Worm (Caenorhabditis elegans): Measurements from ENCODE around the gene clec-3.

Gene clec-3

DNA sequence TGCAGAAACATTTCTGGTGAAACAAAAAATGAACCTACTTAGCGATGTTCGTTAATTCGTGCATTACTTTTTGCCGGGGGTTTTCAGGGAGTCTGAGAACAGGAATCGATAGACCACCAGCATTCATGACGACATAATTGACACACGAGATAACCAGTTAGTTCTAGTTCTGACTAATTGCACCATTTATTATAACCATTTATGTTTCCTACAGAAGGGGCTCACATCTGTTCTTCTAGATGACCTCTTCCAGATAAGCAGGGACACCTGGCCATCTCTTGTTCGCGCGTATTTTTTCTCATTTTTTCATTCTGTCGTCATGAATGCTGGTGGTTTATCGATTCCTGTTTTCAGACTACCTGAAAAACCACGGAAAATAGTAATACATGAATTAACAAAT lies 11.3 kb downstream of the clec-3 start, which contains the start of gene sdz-5:
TSS of gene sdz-5 (plus strand) at position 301 of the 400 bp plus-strand sequence.
- TF ChIP-seq hlh-1 (tag; optimal IDR thresholded peaks at IDR 0.05) (no peak), ceh-39 (tag; optimal IDR thresholded peaks at IDR 0.05) (peak; percentile 8)

DNA sequence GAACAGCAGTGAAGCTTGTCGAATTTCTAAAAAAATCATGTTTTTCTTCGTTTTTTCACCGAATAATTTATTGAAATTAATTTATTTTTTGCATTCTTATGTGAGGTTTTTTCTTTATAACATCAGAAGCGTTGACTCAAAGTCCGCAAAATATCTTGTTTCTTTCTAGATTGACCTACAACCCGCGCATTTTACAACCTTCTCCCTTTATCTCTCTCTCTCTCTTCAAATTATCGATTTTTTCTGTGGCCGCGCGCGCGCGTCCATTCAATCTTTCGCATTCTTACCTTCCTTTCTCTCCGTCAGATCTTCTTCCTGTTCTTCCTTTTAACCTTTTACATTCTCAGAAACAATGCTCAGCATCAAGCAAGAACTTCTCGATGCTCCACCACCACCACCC lies 14.2 kb downstream of the clec-3 start, which contains the start of gene lido-12:
TSS of gene lido-12 (plus strand) at position 301 of the 400 bp plus-strand sequence.
- TF ChIP-seq mls-2 (tag; optimal IDR thresholded peaks at IDR 0.05) (no peak), tbx-8 (GFP tag; optimal IDR thresholded peaks at IDR 0.05) (no peak), unc-62 (GFP tag; optimal IDR thresholded peaks at IDR 0.05) (no peak), lsy-2 (tag; optimal IDR thresholded peaks at IDR 0.05) (no peak), mep-1 (tag; optimal IDR thresholded peaks at IDR 0.05) (no peak), lin-32 (GFP tag; optimal IDR thresholded peaks at IDR 0.05) (no peak), nhr-237 (tag; optimal IDR thresholded peaks at IDR 0.05) (no peak), nhr-28 (tag; optimal IDR thresholded peaks at IDR 0.05) (no peak), unc-39 (tag; optimal IDR thresholded peaks at IDR 0.05) (no peak), sem-2 (GFP tag; optimal IDR thresholded peaks at IDR 0.05) (no peak), drap-1 (GFP tag; optimal IDR thresholded peaks at IDR 0.05) (no peak), zip-8 (tag; optimal IDR thresholded peaks at IDR 0.05) (no peak), blmp-1 (tag; optimal IDR thresholded peaks at IDR 0.05) (no peak), flh-1 (GFP tag; optimal IDR thresholded peaks at IDR 0.05) (no peak), nhr-12 (tag; optimal IDR thresholded peaks at IDR 0.05) (no peak), cnd-1 (tag; optimal IDR thresholded peaks at IDR 0.05) (no peak)

DNA sequence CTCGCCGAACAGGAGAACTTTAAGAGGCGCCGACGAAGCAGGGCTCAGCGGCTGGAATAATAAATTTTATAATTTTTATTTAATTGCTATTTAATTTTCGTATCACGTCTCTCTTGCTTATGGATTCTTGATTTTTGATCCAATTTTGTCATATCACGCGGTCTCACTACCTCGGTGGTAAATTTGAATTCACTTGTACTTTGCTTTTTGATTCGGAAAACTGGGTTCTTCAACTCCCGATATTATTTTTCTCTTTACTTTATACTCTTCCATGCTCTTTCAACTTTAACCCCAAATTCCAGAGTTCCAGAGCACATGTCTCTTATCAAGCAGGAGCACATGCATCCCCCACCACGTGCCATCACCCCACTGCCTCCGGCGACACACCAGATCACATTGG lies 16.0 kb downstream of the clec-3 start, which contains the start of gene lido-11:
TSS of gene lido-11 (plus strand) at position 301 of the 400 bp plus-strand sequence.
- TF ChIP-seq mls-2 (tag; optimal IDR thresholded peaks at IDR 0.05) = no peak
- TF ChIP-seq ces-1 (GFP tag; optimal IDR thresholded peaks at IDR 0.05) = no peak
- no peak for TF ChIP-seq ceh-83 (GFP tag; optimal IDR thresholded peaks at IDR 0.05)
- TF ChIP-seq ceh-43 (GFP tag; optimal IDR thresholded peaks at IDR 0.05) = no peak
- no peak for TF ChIP-seq nhr-237 (tag; optimal IDR thresholded peaks at IDR 0.05)
- no peak for TF ChIP-seq unc-120 (tag; optimal IDR thresholded peaks at IDR 0.05; ENCODE audit: poor library complexity, severe bottlenecking)
- no peak for TF ChIP-seq sptf-1 (tag; optimal IDR thresholded peaks at IDR 0.05)
- no peak for TF ChIP-seq lsy-2 (tag; optimal IDR thresholded peaks at IDR 0.05)
- TF ChIP-seq blmp-1 (tag; optimal IDR thresholded peaks at IDR 0.05) = no peak
- TF ChIP-seq unc-39 (tag; optimal IDR thresholded peaks at IDR 0.05) = no peak
- no peak for TF ChIP-seq lin-13 (tag; optimal IDR thresholded peaks at IDR 0.05)
- TF ChIP-seq ztf-11 (tag; optimal IDR thresholded peaks at IDR 0.05) = no peak
- no peak for TF ChIP-seq drap-1 (GFP tag; optimal IDR thresholded peaks at IDR 0.05)
- TF ChIP-seq hlh-1 (tag; optimal IDR thresholded peaks at IDR 0.05) = no peak
- TF ChIP-seq pha-4 (tag; optimal IDR thresholded peaks at IDR 0.05) = no peak
- no peak for TF ChIP-seq ceh-39 (tag; optimal IDR thresholded peaks at IDR 0.05)
- TF ChIP-seq mab-5 (tag; optimal IDR thresholded peaks at IDR 0.05) = no peak
- no peak for TF ChIP-seq mep-1 (tag; optimal IDR thresholded peaks at IDR 0.05)
- TF ChIP-seq tbx-8 (GFP tag; optimal IDR thresholded peaks at IDR 0.05) = no peak
- TF ChIP-seq nhr-28 (tag; optimal IDR thresholded peaks at IDR 0.05) = no peak

DNA sequence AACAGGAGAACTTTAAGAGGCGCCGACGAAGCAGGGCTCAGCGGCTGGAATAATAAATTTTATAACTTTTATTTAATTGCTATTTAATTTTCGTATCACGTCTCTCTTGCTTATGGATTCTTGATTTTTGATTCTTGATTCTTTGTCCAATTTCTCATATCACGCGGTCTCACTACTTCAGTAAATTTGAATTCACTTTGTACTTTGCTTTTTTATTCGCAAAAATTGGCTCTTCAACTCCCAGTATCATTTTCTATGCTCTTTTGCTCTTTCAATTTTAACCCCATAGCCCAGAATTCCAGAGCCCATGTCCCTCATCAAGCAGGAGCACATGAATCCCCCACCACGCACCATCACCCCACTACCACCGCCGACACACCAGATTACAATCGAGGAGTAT lies 17.5 kb downstream of the clec-3 start, which contains the start of gene lido-10:
TSS of gene lido-10 (plus strand) at position 301 of the 400 bp plus-strand sequence.
- TF ChIP-seq ceh-83 (GFP tag; optimal IDR thresholded peaks at IDR 0.05) (no peak), nhr-237 (tag; optimal IDR thresholded peaks at IDR 0.05) (no peak)

DNA sequence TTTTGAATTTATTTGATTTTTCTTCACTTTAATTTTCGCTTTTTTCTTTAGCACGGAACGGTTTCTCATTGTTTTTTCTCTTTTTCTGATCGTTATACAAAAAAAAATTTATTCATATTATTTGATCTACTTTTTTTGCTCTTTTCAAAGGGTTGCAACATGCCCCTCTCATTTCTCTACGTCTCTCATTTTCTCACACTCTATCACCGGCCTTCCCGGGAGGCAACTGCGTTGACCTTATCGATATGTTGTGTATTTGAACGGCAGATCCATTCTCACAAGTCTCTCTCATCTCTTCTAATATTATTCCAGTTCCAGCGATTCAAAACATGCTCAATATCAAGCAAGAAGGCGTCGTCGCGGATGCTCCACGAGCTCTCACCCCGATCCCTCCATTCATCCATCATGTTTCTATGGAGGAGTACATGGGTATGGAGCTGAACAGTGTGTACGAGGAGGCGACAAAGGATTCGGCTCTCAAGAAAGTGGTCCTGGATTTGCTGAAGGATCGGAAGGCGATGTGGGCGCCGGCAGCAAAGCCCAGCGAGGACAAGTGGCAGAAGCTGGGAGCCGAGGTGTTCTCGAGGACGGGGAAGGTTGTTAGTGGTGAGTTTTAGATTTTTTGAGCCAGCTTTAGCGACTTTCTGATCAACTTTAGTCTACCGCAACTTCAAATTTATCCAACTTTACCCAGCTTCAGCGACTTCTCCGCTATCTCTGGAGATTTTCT lies 19.0 kb downstream of the clec-3 start, which contains the start of gene lido-9:
TSS of gene lido-9 (plus strand) at position 234 of the 730 bp plus-strand sequence.
- TF ChIP-seq ceh-43 (GFP tag; optimal IDR thresholded peaks at IDR 0.05) = no peak
- no peak for TF ChIP-seq lsy-2 (tag; optimal IDR thresholded peaks at IDR 0.05)
- no peak for TF ChIP-seq nhr-2 (tag; optimal IDR thresholded peaks at IDR 0.05)
- TF ChIP-seq sem-2 (GFP tag; optimal IDR thresholded peaks at IDR 0.05) = no peak
- peak; percentile 24 for TF ChIP-seq cnd-1 (tag; optimal IDR thresholded peaks at IDR 0.05)
- no peak for TF ChIP-seq flh-1 (GFP tag; optimal IDR thresholded peaks at IDR 0.05)
- no peak for TF ChIP-seq drap-1 (GFP tag; optimal IDR thresholded peaks at IDR 0.05)
- peak; percentile 19 for TF ChIP-seq ceh-83 (GFP tag; optimal IDR thresholded peaks at IDR 0.05)
- no peak for TF ChIP-seq ces-1 (GFP tag; optimal IDR thresholded peaks at IDR 0.05)
- TF ChIP-seq ceh-39 (tag; optimal IDR thresholded peaks at IDR 0.05) = no peak
- TF ChIP-seq elt-3 (tag; optimal IDR thresholded peaks at IDR 0.05) = no peak

Data from whole organism, mixed stage, embryonic.